Worm (Caenorhabditis elegans) whole organism, mixed stage, embryonic: ENCODE results near the gene grl-2.

ENCODE experiments used
- cnd-1 ChIP-seq: fragments of 200-800 bp; sonication (Bioruptor generic); optimal IDR thresholded peaks from 2 replicates; lab custom pipeline; 2018; ENCODE audit warnings: mild to moderate bottlenecking, missing genetic modification characterization, missing compliant biosample characterization
- nhr-28 ChIP-seq: fragments of 150-350 bp; optimal IDR thresholded peaks from 2 replicates; lab custom pipeline; 2014; ENCODE audit warnings: missing biosample characterization, missing genetic modification characterization
- nhr-76 ChIP-seq: sonication (generic microtip); optimal IDR thresholded peaks from 2 replicates; lab custom pipeline; 2017; ENCODE audit warnings: missing biosample characterization, missing genetic modification characterization
- snpc-4 ChIP-seq: fragments of 150-350 bp; optimal IDR thresholded peaks from 2 replicates; lab custom pipeline; 2014; ENCODE audit warnings: missing biosample characterization, missing genetic modification characterization
- unc-39 ChIP-seq: fragments of 150-350 bp; optimal IDR thresholded peaks from 2 replicates; lab custom pipeline; 2014; ENCODE audit warnings: missing biosample characterization, missing genetic modification characterization
- ztf-11 ChIP-seq: fragments of 150-350 bp; optimal IDR thresholded peaks from 2 replicates; lab custom pipeline; 2014; ENCODE audit warnings: missing biosample characterization, missing genetic modification characterization

DNA sequence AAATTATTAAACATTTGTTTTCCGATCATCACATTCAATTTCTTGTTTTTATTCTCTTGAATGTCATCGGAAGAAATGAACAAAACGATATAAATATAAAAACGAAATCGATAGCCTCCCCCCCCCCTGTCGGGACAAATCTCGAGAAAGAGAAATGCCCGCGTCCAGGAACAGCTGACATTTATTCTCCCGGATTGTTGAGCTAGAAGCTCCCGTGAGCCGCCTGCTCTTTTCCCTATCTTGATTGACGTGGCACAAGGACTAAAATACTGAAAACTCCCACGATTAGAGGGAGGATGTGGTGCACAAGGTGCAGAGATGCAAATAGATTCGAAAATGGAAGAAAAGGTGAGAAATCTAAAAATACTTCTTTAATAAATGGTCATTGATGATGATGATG lies 48.0 kb upstream of the grl-2 start:
- no peak for TF ChIP-seq cnd-1 (tag; lab: Kevin White, UChicago)
- no peak for TF ChIP-seq ztf-11
- TF ChIP-seq snpc-4 = no peak
- no peak for TF ChIP-seq nhr-28 (tag; lab: Kevin White, UChicago)
- no peak for TF ChIP-seq nhr-76
- TF ChIP-seq unc-39 = no peak
